Worm (Caenorhabditis elegans): Measurements from ENCODE around the gene oct-2.
A peak's percentile ranks its signal among the peaks of the same experiment; 100 is the strongest.

oct-2 gene

DNA sequence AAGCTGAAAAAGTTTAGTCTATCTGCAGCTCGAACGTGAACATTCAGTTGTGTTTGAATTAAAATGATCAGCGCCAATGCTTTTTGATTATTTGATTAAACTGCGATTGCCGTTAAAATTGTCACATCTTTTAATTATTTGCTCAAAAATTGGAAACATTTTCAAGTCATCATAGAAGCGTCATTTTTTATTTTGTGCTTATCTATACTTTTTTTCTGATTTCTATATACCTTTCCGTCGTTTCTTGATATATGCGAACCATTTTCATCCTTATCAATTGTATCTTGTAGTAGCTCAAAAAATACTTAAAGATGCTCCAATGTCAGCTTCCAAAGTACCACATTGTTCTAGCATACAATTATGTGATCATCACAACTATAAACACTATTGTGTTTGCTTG lies 5.0 kb downstream of the oct-2 start:
- TF ChIP-seq elt-2 (tag; optimal IDR thresholded peaks at IDR 0.05) (peak; percentile 91), pqm-1 (tag; optimal IDR thresholded peaks at IDR 0.05) (peak; percentile 21), jun-1 (tag; optimal IDR thresholded peaks at IDR 0.05) (no peak), nhr-25 (tag; optimal IDR thresholded peaks at IDR 0.05) (no peak)

DNA sequence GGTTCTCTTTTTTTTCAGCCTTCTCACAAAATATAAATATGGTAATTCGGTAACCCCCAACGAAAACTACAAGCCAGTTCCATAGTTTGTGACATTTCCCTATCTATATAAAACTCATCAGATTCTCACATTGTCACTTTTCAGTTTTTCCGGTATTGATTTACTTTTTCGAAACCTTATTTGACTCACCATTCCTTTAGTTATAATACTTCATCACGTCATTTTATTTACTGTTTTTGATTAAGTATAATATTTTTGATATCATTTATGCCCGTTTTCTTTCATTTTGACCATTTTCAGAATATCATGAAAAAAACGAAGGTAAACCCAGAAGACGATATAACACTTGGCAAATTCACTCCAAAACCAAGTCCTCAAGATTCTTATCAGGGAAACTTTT lies 5.6 kb downstream of the oct-2 start, which contains the start of gene pgp-3:
Gene pgp-3 (plus strand): TSS at position 301 of the 400 bp plus-strand sequence.
- no peak for TF ChIP-seq egl-27 (tag; optimal IDR thresholded peaks at IDR 0.05)
- no peak for TF ChIP-seq pha-4 (tag; optimal IDR thresholded peaks at IDR 0.05)
- TF ChIP-seq R02D3.7 (tag; optimal IDR thresholded peaks at IDR 0.05): no peak
- no peak for TF ChIP-seq nfya-1 (tag; optimal IDR thresholded peaks at IDR 0.05; ENCODE audit: insufficient read depth)
- TF ChIP-seq fkh-10 (GFP tag; optimal IDR thresholded peaks at IDR 0.05): no peak
- no peak for TF ChIP-seq nhr-23 (tag; optimal IDR thresholded peaks at IDR 0.05)

DNA sequence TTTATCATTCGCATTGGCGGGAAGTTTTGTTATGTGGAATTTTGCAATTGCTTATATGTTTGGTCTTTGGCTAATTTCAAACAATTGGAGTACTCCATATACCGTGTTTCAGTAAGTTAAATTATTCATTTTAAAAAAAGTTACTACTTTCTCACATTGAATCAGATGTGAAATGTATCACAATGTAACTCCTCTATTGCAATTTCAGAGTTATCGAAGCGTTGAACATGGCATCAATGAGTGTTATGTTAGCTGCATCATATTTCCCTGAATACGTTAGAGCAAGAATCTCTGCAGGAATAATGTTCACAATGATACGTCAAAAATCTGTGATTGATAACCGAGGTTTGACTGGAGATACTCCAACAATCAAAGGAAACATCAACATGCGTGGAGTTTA lies 9.6 kb downstream of the oct-2 start:
- TF ChIP-seq elt-3 (tag; optimal IDR thresholded peaks at IDR 0.05): no peak

DNA sequence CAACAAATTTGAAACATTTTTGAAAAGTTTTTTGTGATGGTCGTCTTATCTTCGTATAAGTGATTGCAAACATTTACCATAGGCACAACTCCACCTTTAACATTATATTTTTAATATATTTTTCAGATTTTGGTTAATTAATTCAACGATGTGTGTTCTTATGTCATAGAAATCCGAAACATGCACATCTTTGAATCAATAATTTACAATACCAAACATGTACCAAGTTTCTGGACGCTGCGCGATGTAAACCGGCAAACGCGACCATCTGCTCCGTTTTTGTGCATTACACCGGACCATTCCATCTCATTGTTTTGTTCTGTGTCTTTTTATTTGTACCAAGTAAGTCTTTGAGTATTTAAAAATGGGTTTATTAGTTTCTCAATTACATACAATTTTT lies 11.3 kb downstream of the oct-2 start, which contains the start of gene pgp-4:
Gene pgp-4 (plus strand): TSS at position 301 of the 400 bp plus-strand sequence.
- TF ChIP-seq sea-2 (GFP tag; optimal IDR thresholded peaks at IDR 0.05) (no peak), eor-1 (tag; optimal IDR thresholded peaks at IDR 0.05) (no peak), nhr-12 (tag; optimal IDR thresholded peaks at IDR 0.05) (no peak), lin-39 (tag; optimal IDR thresholded peaks at IDR 0.05) (no peak), egl-5 (tag; optimal IDR thresholded peaks at IDR 0.05) (no peak), daf-12 (tag; optimal IDR thresholded peaks at IDR 0.05) (no peak), mml-1 (tag; optimal IDR thresholded peaks at IDR 0.05) (no peak), nhr-67 (tag; optimal IDR thresholded peaks at IDR 0.05) (no peak), pqm-1 (tag; optimal IDR thresholded peaks at IDR 0.05) (no peak), elt-2 (tag; optimal IDR thresholded peaks at IDR 0.05) (no peak), nhr-77 (tag; optimal IDR thresholded peaks at IDR 0.05) (no peak), fos-1 (tag; optimal IDR thresholded peaks at IDR 0.05) (no peak), skn-1 (tag; optimal IDR thresholded peaks at IDR 0.05) (no peak), snpc-4 (tag; optimal IDR thresholded peaks at IDR 0.05) (no peak), hmg-11 (tag; optimal IDR thresholded peaks at IDR 0.05) (no peak)

DNA sequence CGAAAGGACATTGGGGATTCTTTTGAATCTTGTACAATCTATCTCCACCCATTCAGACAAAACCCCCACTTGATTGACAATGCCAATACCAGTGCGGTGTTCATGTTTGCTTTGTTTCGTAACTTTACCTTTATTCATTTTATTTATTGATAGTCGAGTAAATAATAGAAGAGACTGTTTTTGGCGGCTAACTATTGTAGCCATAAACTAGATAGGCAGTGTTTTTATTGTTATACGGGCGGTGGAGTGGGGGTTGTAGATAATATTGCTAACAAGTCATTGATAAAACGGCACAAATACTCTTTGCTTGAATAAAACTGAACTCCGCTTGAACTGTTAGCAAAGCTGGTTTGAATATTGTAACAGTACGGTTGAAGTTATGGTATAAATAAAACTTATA lies 18.7 kb downstream of the oct-2 start:
- TF ChIP-seq pha-4 (tag; optimal IDR thresholded peaks at IDR 0.05): peak; percentile 71
- peak; percentile 36 for TF ChIP-seq elt-2 (tag; optimal IDR thresholded peaks at IDR 0.05)
- no peak for TF ChIP-seq nhr-67 (tag; optimal IDR thresholded peaks at IDR 0.05)

DNA sequence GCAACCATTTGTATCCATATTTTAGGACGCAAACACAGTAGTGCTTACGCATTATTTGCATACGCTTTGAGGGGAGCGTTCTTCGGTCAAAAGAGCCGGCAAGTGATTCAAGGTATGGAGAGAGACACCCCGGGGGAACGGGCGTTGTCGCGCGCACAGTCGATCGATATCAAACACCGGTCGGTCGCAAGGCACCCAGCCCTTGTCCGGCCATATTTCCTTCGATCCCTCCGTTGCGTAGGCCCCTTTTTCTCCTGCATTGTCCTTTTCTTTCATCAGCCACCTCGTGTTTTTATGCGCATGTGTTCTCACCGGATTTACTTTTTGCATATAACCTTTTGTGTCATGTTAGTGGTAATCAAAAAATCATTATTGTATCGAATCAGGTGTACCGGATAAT lies 19.7 kb downstream of the oct-2 start:
- peak; percentile 10 for TF ChIP-seq pha-4 (tag; optimal IDR thresholded peaks at IDR 0.05)
- TF ChIP-seq lsy-12 (tag; optimal IDR thresholded peaks at IDR 0.05): no peak

DNA sequence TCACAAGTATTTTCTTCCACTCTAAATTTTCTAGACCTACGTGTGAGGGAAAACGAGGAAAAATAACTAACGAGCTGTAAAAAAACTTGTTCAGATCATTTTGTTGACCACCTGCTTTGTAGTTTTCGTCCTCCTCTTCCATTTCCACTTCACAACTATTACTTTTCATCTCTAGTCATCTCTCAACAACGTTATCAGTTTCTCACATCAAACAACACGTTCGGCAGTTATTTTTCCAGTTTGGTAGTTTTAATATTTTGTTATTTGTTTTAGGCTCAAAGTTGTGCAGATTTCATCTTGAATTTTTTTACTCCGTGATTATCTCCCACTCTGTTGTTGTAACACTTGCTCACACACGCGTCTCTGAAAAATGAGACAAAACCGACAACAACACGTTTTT lies 20.8 kb downstream of the oct-2 start:
- TF ChIP-seq elt-2 (tag; optimal IDR thresholded peaks at IDR 0.05) (peak; percentile 5), nhr-77 (tag; optimal IDR thresholded peaks at IDR 0.05) (no peak)

DNA sequence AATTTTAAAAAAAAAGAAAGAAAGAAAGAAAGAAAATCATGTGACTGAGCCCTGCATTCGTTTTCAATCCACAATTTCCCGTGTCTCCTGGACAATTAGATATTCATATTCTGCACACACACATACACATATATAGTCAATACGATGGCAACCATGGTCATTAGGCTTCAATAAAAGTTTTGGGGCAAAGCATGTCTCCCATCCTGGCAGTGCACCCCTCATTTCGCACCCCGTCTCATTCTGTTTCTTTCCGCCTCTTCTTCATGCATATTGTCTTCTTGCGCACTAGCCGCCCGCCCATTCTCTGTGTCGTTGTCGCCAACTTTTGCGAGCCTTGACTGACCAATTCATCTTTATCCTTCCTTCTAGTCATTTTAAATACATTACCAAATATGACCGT lies 21.4 kb downstream of the oct-2 start:
- TF ChIP-seq lin-39 (tag; optimal IDR thresholded peaks at IDR 0.05): peak; percentile 66
- no peak for TF ChIP-seq daf-12 (tag; optimal IDR thresholded peaks at IDR 0.05)
- peak; percentile 19 for TF ChIP-seq sea-2 (GFP tag; optimal IDR thresholded peaks at IDR 0.05)

DNA sequence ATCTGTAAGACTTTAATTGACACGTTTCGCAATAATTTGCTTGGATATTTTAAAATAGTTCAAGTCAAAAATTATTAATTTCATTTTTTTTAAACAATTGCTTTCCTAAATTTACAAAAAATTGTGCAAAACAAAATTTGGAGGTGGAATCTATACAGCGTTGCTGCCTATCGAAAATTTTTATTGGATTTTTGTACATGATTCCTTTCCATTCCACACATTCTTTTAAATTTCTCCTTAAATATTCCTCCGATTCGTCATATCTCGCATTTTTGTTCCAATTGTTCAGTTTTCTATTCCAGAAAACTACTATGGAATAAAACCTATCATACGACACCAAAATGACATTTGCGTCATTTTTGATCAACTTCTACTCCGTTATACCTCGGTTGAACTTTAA lies 22.2 kb downstream of the oct-2 start, which contains the start of gene ttyh-1:
Gene ttyh-1 (plus strand): TSS at position 301 of the 400 bp plus-strand sequence.
- TF ChIP-seq mml-1 (tag; optimal IDR thresholded peaks at IDR 0.05) (no peak), pqm-1 (tag; optimal IDR thresholded peaks at IDR 0.05) (no peak)
